Worm (Caenorhabditis elegans): ENCODE measurements around the gene chil-9.

DNA sequence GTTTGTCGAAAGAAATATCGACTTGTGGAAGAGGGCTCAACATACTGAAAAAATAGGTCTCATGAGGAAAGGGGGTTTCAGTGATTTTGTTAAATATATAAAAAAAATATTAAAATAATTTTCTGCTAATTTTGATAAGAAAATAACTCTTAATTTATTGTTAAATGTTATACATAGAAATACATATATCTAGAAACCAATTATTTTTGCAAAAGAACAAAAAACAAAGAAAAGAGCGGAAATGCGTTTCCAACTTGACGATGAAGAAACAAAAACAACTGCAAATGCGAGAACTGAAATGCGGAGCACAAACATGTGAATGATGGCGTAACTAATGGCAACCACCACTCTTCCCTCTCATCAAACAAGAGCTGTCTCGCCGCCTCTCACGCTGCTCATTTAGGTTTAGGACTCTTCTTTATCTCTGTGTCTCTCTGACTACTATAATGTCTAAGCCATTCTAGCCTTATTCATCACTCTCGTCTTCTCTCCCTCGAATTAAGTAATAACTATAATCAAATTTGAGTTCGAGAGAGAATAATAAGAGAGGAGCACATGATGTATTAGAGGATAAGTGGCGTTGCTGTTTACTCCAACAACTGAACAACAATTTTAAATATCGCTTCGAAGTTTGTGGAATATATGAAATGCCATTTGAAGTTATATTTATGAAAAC, 6.7 kb downstream of the chil-9 start, which contains the start of gene arrd-4:
- TF ChIP-seq nfya-2 (GFP tag; IDR thresholded peaks at IDR 0.05) = no peak
- no peak for TF ChIP-seq tbx-9 (tag; optimal IDR thresholded peaks at IDR 0.05; ENCODE audit: borderline replicate concordance)
- no peak for TF ChIP-seq hsf-1 (GFP tag; IDR thresholded peaks at IDR 0.05)
- no peak for TF ChIP-seq pha-4 (tag; optimal IDR thresholded peaks at IDR 0.05)
- no peak for TF ChIP-seq nfya-1 (tag; optimal IDR thresholded peaks at IDR 0.05; ENCODE audit: borderline replicate concordance, insufficient read depth)
- TF ChIP-seq sea-2 (GFP tag; IDR thresholded peaks at IDR 0.05) = no peak
- TF ChIP-seq madf-6 (GFP tag; IDR thresholded peaks at IDR 0.05) = no peak
- no peak for TF ChIP-seq him-1 (tag; optimal IDR thresholded peaks at IDR 0.05)
- TF ChIP-seq mxl-1 (tag; optimal IDR thresholded peaks at IDR 0.05) = no peak
- TF ChIP-seq lin-35 (GFP tag; optimal IDR thresholded peaks at IDR 0.05) = no peak
- no peak for TF ChIP-seq efl-1 (GFP tag; optimal IDR thresholded peaks at IDR 0.05)
- no peak for TF ChIP-seq C06A6.2 (GFP tag; conservative IDR thresholded peaks at IDR 0.05)
- no peak for TF ChIP-seq F10E7.11 (tag; optimal IDR thresholded peaks at IDR 0.05)

Measured in whole organism, young adult.